Worm (Caenorhabditis elegans): ENCODE measurements around the gene Y51A2D.8.

ce11 chrV:18597779-18598178 is 44.1 kb upstream of the Y51A2D.8 start:
- no peak for TF ChIP-seq zip-4 (GFP tag; optimal IDR thresholded peaks at IDR 0.05)
- TF ChIP-seq nhr-76 (tag; optimal IDR thresholded peaks at IDR 0.05): no peak
- TF ChIP-seq lin-39 (tag; optimal IDR thresholded peaks at IDR 0.05): no peak
- TF ChIP-seq ama-1 (optimal IDR thresholded peaks at IDR 0.05): no peak
- no peak for TF ChIP-seq unc-62 (GFP tag; optimal IDR thresholded peaks at IDR 0.05)
- no peak for TF ChIP-seq vab-15 (tag; optimal IDR thresholded peaks at IDR 0.05)
- no peak for TF ChIP-seq ces-1 (GFP tag; optimal IDR thresholded peaks at IDR 0.05)
- no peak for TF ChIP-seq pqm-1 (tag; optimal IDR thresholded peaks at IDR 0.05)
- TF ChIP-seq aly-2 (tag; optimal IDR thresholded peaks at IDR 0.05): no peak
- TF ChIP-seq tbx-2 (tag; optimal IDR thresholded peaks at IDR 0.05): no peak
- no peak for TF ChIP-seq nhr-12 (tag; optimal IDR thresholded peaks at IDR 0.05)
